Fruit fly (Drosophila melanogaster) whole organism, larva: ENCODE results near the gene HHEX.

Source experiments
- noc ChIP-seq: fragments of 200-800 bp; sonication (Bioruptor generic); optimal IDR thresholded peaks from 3 replicates; lab custom pipeline; 2019; ENCODE audit warnings: missing biosample characterization, mild to moderate bottlenecking, missing genetic modification characterization, moderate library complexity

Gene HHEX

dm6 chr3R:21048729-21049128 is 32.0 kb downstream of the HHEX start, which contains the start of gene CG7079:
Gene CG7079, minus strand, starts transcription at chr3R:21048829.
- no peak for TF ChIP-seq noc (tag; lab: Kevin White, UChicago)

dm6 chr3R:21046927-21047326 is 33.8 kb downstream of the HHEX start, which contains the start of gene CG31207:
Gene CG31207, minus strand, starts transcription at chr3R:21047027.
- no peak for TF ChIP-seq noc (tag; lab: Kevin White, UChicago)

dm6 chr3R:21045742-21046141 is 35.0 kb downstream of the HHEX start, which contains the start of gene CG31189:
Gene CG31189, minus strand, starts transcription at chr3R:21045842.
- no peak for TF ChIP-seq noc (tag; lab: Kevin White, UChicago)

- TF ChIP-seq noc (tag; lab: Kevin White, UChicago), result no peak
Measured at dm6 chr3R:21043549-21044118, 37.1 kb downstream of the HHEX start, which contains the start of gene CG12278. Gene CG12278, plus strand, starts transcription at chr3R:21044068.

dm6 chr3R:21042399-21042798 is 38.3 kb downstream of the HHEX start, which contains the start of gene Dhc93AB:
Gene Dhc93AB, minus strand, starts transcription at chr3R:21042499.
- TF ChIP-seq noc (tag; lab: Kevin White, UChicago), result no peak
